Fruit fly (Drosophila melanogaster) Kc167 (cell line): ENCODE results near the gene Cp7Fb.

Experiments used
- Sin3A ChIP-seq: fragments of >200 bp; optimal IDR thresholded peaks from 2 replicates; lab custom pipeline; 2018; ENCODE audit warnings: missing external identifiers
- psq ChIP-seq: fragments of >200 bp; optimal IDR thresholded peaks from 2 replicates; lab custom pipeline; 2017; ENCODE audit warnings: missing external identifiers

DNA sequence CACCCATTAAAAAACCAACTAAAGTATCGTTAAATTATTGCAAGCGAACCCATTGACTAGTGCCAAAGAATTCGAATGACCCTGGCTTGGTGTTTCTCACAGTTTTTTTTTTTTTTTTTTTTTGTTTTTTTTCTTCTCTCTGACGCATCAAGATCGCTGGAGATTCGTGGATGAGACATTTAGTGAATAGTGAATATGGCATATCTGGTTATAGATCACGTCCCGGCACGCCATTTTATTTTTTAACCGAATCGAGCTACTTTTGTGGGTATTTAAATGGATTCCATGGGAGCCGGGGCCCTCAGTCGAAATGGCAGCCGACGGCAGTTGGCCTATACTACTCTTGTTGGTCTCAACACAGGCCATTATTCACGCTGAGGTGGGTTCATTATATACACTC is 3.2 kb downstream of the Cp7Fb start, which contains the start of gene Cp7Fc:
- TF ChIP-seq Sin3A (lab: Kevin White, UChicago) (no peak), psq (lab: Kevin White, UChicago) (no peak)
